Worm (Caenorhabditis elegans) whole organism, L1 larva: ENCODE results near the gene B0303.16.

Experiments
- C04F5.9 ChIP-seq: sonication (generic microtip); optimal IDR thresholded peaks from 2 replicates; lab custom pipeline; 2016; ENCODE audit warnings: missing genetic modification characterization, missing compliant biosample characterization
- C16A3.4 ChIP-seq: fragments of 150-350 bp; optimal IDR thresholded peaks from 2 replicates; lab custom pipeline; 2014; ENCODE audit warnings: missing biosample characterization, missing genetic modification characterization
- aha-1 ChIP-seq: fragments of 150-350 bp; optimal IDR thresholded peaks from 2 replicates; lab custom pipeline; 2014; ENCODE audit warnings: missing biosample characterization, missing genetic modification characterization
- alr-1 ChIP-seq: fragments of 200-800 bp; sonication (Bioruptor generic); optimal IDR thresholded peaks from 2 replicates; lab custom pipeline; 2018; ENCODE audit warnings: borderline replicate concordance, mild to moderate bottlenecking, missing genetic modification characterization, missing compliant biosample characterization
- ceh-8 ChIP-seq: fragments of 200-800 bp; sonication (Bioruptor generic); optimal IDR thresholded peaks from 2 replicates; lab custom pipeline; 2018; ENCODE audit warnings: mild to moderate bottlenecking, missing genetic modification characterization, moderate library complexity, missing compliant biosample characterization
- ceh-82 ChIP-seq, 3 experiments: fragments of 150-350 bp in 1 of 3; sonication (generic microtip) in 2 of 3; optimal IDR thresholded peaks; 2 replicates each; lab custom pipeline; 2014 to 2017; ENCODE audit warnings: missing biosample characterization in 3 of 3, missing genetic modification characterization in 3 of 3
- ceh-90 ChIP-seq: sonication (generic microtip); optimal IDR thresholded peaks from 2 replicates; lab custom pipeline; 2016; ENCODE audit warnings: missing genetic modification characterization, missing compliant biosample characterization
- dpl-1 ChIP-seq, 3 experiments: fragments of 150-350 bp in 2 of 3; sonication (generic microtip) in 1 of 3; optimal IDR thresholded peaks; 2 replicates each; lab custom pipeline; 2014 to 2017; ENCODE audit warnings: missing biosample characterization in 3 of 3, missing genetic modification characterization in 3 of 3, missing genetic modification reagents in 3 of 3
- efl-1 ChIP-seq, 4 experiments: fragments of 150-350 bp; optimal IDR thresholded peaks in 3 of 4; peaks in 1 of 4; 1 replicate in 1 of 4; 2 replicates in 3 of 4; lab custom pipeline; 2014; ENCODE audit warnings: missing biosample characterization in 2 of 4, missing genetic modification characterization in 2 of 4, missing genetic modification reagents in 2 of 4
- efl-3 ChIP-seq: fragments of 200-800 bp; sonication (Bioruptor generic); optimal IDR thresholded peaks from 2 replicates; lab custom pipeline; 2018; ENCODE audit warnings: mild to moderate bottlenecking, missing genetic modification characterization, missing compliant biosample characterization
- elt-3 ChIP-seq, 6 experiments: fragments of 150-350 bp in 1 of 6; sonication (generic microtip); optimal IDR thresholded peaks; 2 replicates each; lab custom pipeline; 2017 to 2018; ENCODE audit warnings: missing biosample characterization in 6 of 6, missing genetic modification characterization in 6 of 6, inconsistent platforms in 1 of 6
- ets-5 ChIP-seq: fragments of 200-800 bp; sonication (Bioruptor generic); IDR thresholded peaks from 2 replicates; pipeline ENCODE4 v1.3.6; 2022; ENCODE audit warnings: missing genetic modification characterization, missing compliant biosample characterization
- fkh-8 ChIP-seq: sonication (generic microtip); optimal IDR thresholded peaks from 2 replicates; lab custom pipeline; 2016; ENCODE audit warnings: mild to moderate bottlenecking, missing genetic modification characterization, missing compliant biosample characterization
- fos-1 ChIP-seq: fragments of 150-350 bp; optimal IDR thresholded peaks from 2 replicates; lab custom pipeline; 2014; ENCODE audit warnings: missing biosample characterization, missing genetic modification characterization
- grh-1 ChIP-seq: fragments of 200-800 bp; sonication (Bioruptor generic); IDR thresholded peaks from 2 replicates; pipeline ENCODE4 v1.3.6; 2022; ENCODE audit warnings: missing genetic modification reagents, missing genetic modification characterization, missing compliant biosample characterization
- hlh-4 ChIP-seq: sonication (generic microtip); optimal IDR thresholded peaks from 2 replicates; lab custom pipeline; 2016; ENCODE audit warnings: mild to moderate bottlenecking, missing genetic modification characterization, missing compliant biosample characterization
- hpl-2 ChIP-seq: fragments of 150-350 bp; optimal IDR thresholded peaks from 2 replicates; lab custom pipeline; 2014; ENCODE audit warnings: missing biosample characterization, missing genetic modification reagents, missing genetic modification characterization
- jun-1 ChIP-seq: fragments of 150-350 bp; optimal IDR thresholded peaks from 2 replicates; lab custom pipeline; 2014; ENCODE audit warnings: missing biosample characterization, missing genetic modification reagents, missing genetic modification characterization
- lin-14 ChIP-seq: fragments of 200-800 bp; sonication (Bioruptor generic); optimal IDR thresholded peaks from 2 replicates; lab custom pipeline; 2018; ENCODE audit warnings: mild to moderate bottlenecking, missing genetic modification characterization, moderate library complexity, missing compliant biosample characterization
- lin-15B ChIP-seq: fragments of 150-350 bp; sonication (generic microtip); optimal IDR thresholded peaks from 3 replicates; lab custom pipeline; 2014; ENCODE audit warnings: missing biosample characterization, missing genetic modification characterization
- lin-35 ChIP-seq, 2 experiments: fragments of 150-350 bp; optimal IDR thresholded peaks; 2 replicates each; lab custom pipeline; 2014; ENCODE audit warnings: missing biosample characterization in 2 of 2, missing genetic modification characterization in 2 of 2, missing genetic modification reagents in 2 of 2
- lin-39 ChIP-seq: fragments of 150-350 bp; optimal IDR thresholded peaks from 2 replicates; lab custom pipeline; 2014; ENCODE audit warnings: missing biosample characterization, missing genetic modification reagents, missing genetic modification characterization
- lsy-2 ChIP-seq, 2 experiments: fragments of 150-350 bp; optimal IDR thresholded peaks; 2 replicates each; lab custom pipeline; 2014; ENCODE audit warnings: missing biosample characterization in 2 of 2, missing genetic modification characterization in 2 of 2
- mdl-1 ChIP-seq, 2 experiments: fragments of 150-350 bp; optimal IDR thresholded peaks; 2 replicates each; lab custom pipeline; 2014 to 2017; ENCODE audit warnings: missing biosample characterization in 2 of 2, missing genetic modification characterization in 2 of 2, inconsistent platforms in 1 of 2
- mep-1 ChIP-seq: fragments of 150-350 bp; optimal IDR thresholded peaks from 2 replicates; lab custom pipeline; 2014; ENCODE audit warnings: missing biosample characterization, missing genetic modification characterization
- nhr-19 ChIP-seq: fragments of 200-800 bp; sonication (Bioruptor generic); conservative IDR thresholded peaks from 2 replicates; pipeline ENCODE4 v1.3.6; 2022; ENCODE audit warnings: missing genetic modification characterization, missing compliant biosample characterization
- nhr-20 ChIP-seq: sonication (generic microtip); optimal IDR thresholded peaks from 2 replicates; lab custom pipeline; 2016; ENCODE audit warnings: mild to moderate bottlenecking, missing genetic modification characterization, missing compliant biosample characterization
- nhr-28 ChIP-seq: fragments of 150-350 bp; optimal IDR thresholded peaks from 2 replicates; lab custom pipeline; 2014; ENCODE audit warnings: missing biosample characterization, missing genetic modification characterization
- nhr-47 ChIP-seq: sonication (generic microtip); optimal IDR thresholded peaks from 2 replicates; lab custom pipeline; 2016; ENCODE audit warnings: mild to moderate bottlenecking, missing genetic modification characterization, moderate library complexity, missing compliant biosample characterization
- nhr-71 ChIP-seq: sonication (generic microtip); optimal IDR thresholded peaks from 2 replicates; lab custom pipeline; 2016; ENCODE audit warnings: mild to moderate bottlenecking, missing genetic modification characterization, moderate library complexity, missing compliant biosample characterization
- nhr-84 ChIP-seq: sonication (generic microtip); optimal IDR thresholded peaks from 2 replicates; lab custom pipeline; 2017; ENCODE audit warnings: missing biosample characterization, missing genetic modification characterization
- nhr-85 ChIP-seq: sonication (generic microtip); peaks from one replicate; lab custom pipeline; 2016; ENCODE audit warnings: missing genetic modification characterization, inconsistent platforms, missing compliant biosample characterization
- nhr-90 ChIP-seq: sonication (generic microtip); optimal IDR thresholded peaks from 2 replicates; lab custom pipeline; 2016; ENCODE audit warnings: mild to moderate bottlenecking, missing genetic modification characterization, missing compliant biosample characterization; ENCODE audit not compliant: poor library complexity
- pag-3 ChIP-seq: sonication (generic microtip); optimal IDR thresholded peaks from 2 replicates; lab custom pipeline; 2017; ENCODE audit warnings: missing genetic modification characterization, mild to moderate bottlenecking, missing compliant biosample characterization, antibody characterized with exemption, borderline replicate concordance; ENCODE audit not compliant: insufficient read depth
- rnt-1 ChIP-seq: sonication (generic microtip); optimal IDR thresholded peaks from 2 replicates; lab custom pipeline; 2016; ENCODE audit warnings: mild to moderate bottlenecking, missing genetic modification characterization, moderate library complexity, missing compliant biosample characterization
- snu-23 ChIP-seq: sonication (generic microtip); optimal IDR thresholded peaks from 2 replicates; lab custom pipeline; 2016; ENCODE audit warnings: missing genetic modification characterization, missing compliant biosample characterization
- sup-37 ChIP-seq: fragments of 200-800 bp; sonication (Bioruptor generic); optimal IDR thresholded peaks from 2 replicates; lab custom pipeline; 2018; ENCODE audit warnings: mild to moderate bottlenecking, missing genetic modification characterization, missing compliant biosample characterization
- swsn-7 ChIP-seq: sonication (generic microtip); optimal IDR thresholded peaks from 2 replicates; lab custom pipeline; 2016; ENCODE audit warnings: missing genetic modification characterization, missing compliant biosample characterization
- tbx-2 ChIP-seq: sonication (generic microtip); optimal IDR thresholded peaks from 2 replicates; lab custom pipeline; 2016; ENCODE audit warnings: missing genetic modification characterization, missing compliant biosample characterization
- tlp-1 ChIP-seq: fragments of 150-350 bp; optimal IDR thresholded peaks from 2 replicates; lab custom pipeline; 2014; ENCODE audit warnings: missing biosample characterization, missing genetic modification characterization
- unc-30 ChIP-seq: sonication (generic microtip); optimal IDR thresholded peaks from 2 replicates; lab custom pipeline; 2017; ENCODE audit warnings: missing biosample characterization, missing genetic modification characterization
- unc-86 ChIP-seq: sonication (generic microtip); optimal IDR thresholded peaks from 2 replicates; lab custom pipeline; 2016; ENCODE audit warnings: missing genetic modification characterization, missing compliant biosample characterization
- xbp-1 ChIP-seq: sonication (generic microtip); optimal IDR thresholded peaks from 2 replicates; lab custom pipeline; 2016; ENCODE audit warnings: missing genetic modification characterization, missing compliant biosample characterization
- zip-4 ChIP-seq: fragments of 200-800 bp; sonication (Bioruptor generic); optimal IDR thresholded peaks from 2 replicates; lab custom pipeline; 2018; ENCODE audit warnings: mild to moderate bottlenecking, missing genetic modification characterization, moderate library complexity, missing compliant biosample characterization

Gene B0303.16

ce11 chrIII:8734327-8734885, 29.5 kb downstream of the B0303.16 start:
- peak in 1 of 6 experiments; percentile 3 for TF ChIP-seq elt-3 (tag; optimal IDR thresholded peaks at IDR 0.05; lab: Kevin White, UChicago)
- peak in 2 of 3 experiments; percentile 15 to 33 for TF ChIP-seq ceh-82 (tag; optimal IDR thresholded peaks at IDR 0.05; lab: Kevin White, UChicago)
- no peak for TF ChIP-seq fkh-8 (tag; lab: Kevin White, UChicago)
- TF ChIP-seq mdl-1 (tag; optimal IDR thresholded peaks at IDR 0.05; lab: Kevin White, UChicago): peak in 1 of 2 experiments; percentile 29
- TF ChIP-seq sup-37 (GFP tag; lab: Kevin White, UChicago): no peak
- TF ChIP-seq nhr-20: peak; percentile 35
- TF ChIP-seq efl-1 (optimal IDR thresholded peaks at IDR 0.05; lab: Kevin White, UChicago): peak; percentile 14 to 29
- TF ChIP-seq efl-1 (GFP tag; optimal IDR thresholded peaks at IDR 0.05 in 1 of 2; lab: Kevin White, UChicago): no peak
- peak; percentile 21; the same call in 1 of the 2 replicates for TF ChIP-seq nhr-19 (GFP tag; lab: Robert Waterston, UW)
- TF ChIP-seq snu-23 (GFP tag; lab: Kevin White, UChicago): peak; percentile 34
- peak; percentile 48 for TF ChIP-seq tbx-2 (tag; lab: Kevin White, UChicago)
- peak; percentile 72 for TF ChIP-seq rnt-1 (tag; lab: Kevin White, UChicago)
- TF ChIP-seq lsy-2 (tag; optimal IDR thresholded peaks at IDR 0.05; lab: Kevin White, UChicago): peak; percentile 8 to 32
- TF ChIP-seq nhr-85 (tag; lab: Kevin White, UChicago): peak; percentile 58
- TF ChIP-seq efl-3 (GFP tag; lab: Kevin White, UChicago): no peak
- TF ChIP-seq unc-86 (tag; lab: Kevin White, UChicago): peak; percentile 0
- TF ChIP-seq lin-35 (GFP tag; optimal IDR thresholded peaks at IDR 0.05; lab: Kevin White, UChicago): peak; percentile 8 to 18
- TF ChIP-seq lin-14 (GFP tag; lab: Kevin White, UChicago): peak; percentile 87
- peak; percentile 22 for TF ChIP-seq swsn-7
- TF ChIP-seq lin-39: peak; percentile 60
- TF ChIP-seq nhr-71 (tag; lab: Kevin White, UChicago): peak; percentile 76
- peak; percentile 43 for TF ChIP-seq nhr-47 (tag; lab: Kevin White, UChicago)
- no peak for TF ChIP-seq ceh-90
- no peak for TF ChIP-seq nhr-28 (tag; lab: Kevin White, UChicago)
- TF ChIP-seq ets-5 (GFP tag; lab: Robert Waterston, UW): no peak

DNA sequence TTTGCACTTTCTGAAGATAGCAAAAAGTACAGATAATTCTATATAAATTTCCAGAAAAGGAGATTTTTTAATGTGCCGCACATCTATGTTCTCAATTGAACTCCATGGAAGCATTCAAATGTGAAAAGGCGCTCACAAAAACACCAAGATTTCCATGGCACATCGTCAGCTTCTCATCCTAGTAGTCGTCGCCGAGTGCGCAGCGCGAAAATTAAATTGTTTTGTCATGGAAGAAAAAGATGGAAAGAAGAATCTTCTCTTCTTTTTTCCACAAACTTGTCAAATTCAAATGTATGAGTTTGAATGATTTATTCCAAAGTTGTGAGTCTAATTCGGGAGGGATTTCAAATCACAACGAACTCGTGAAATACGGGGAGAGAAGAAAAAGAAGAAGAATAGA, 32.5 kb downstream of the B0303.16 start:
- TF ChIP-seq lin-14 (GFP tag; lab: Kevin White, UChicago) (peak; percentile 33), efl-1 (optimal IDR thresholded peaks at IDR 0.05; lab: Kevin White, UChicago) (no peak), efl-1 (GFP tag; optimal IDR thresholded peaks at IDR 0.05 in 1 of 2; lab: Kevin White, UChicago) (peak in 1 of 2 experiments; percentile 46), C04F5.9 (tag; lab: Kevin White, UChicago) (no peak)

DNA sequence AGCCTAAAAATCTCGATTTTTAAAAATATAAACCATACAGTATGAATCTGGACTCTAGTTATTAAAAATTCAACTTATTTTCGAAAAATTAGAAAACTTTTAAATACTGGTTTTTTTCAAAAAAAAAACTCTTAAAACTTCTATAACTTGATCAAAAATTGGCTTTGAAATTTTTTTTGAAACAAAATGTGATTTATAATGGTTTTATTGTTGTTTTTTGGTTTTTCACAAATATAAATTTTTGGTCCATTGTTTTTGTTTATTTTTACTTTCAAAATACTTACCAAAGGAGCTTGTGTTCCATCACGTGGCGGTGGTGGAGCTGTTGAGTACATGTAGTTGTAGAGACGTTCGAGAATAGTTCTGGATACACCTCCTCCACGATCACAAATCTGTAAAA, 33.4 kb downstream of the B0303.16 start:
- TF ChIP-seq mep-1 (no peak), efl-1 (optimal IDR thresholded peaks at IDR 0.05; lab: Kevin White, UChicago) (no peak), efl-1 (GFP tag; optimal IDR thresholded peaks at IDR 0.05 in 1 of 2; lab: Kevin White, UChicago) (peak in 1 of 2 experiments; percentile 91)

DNA sequence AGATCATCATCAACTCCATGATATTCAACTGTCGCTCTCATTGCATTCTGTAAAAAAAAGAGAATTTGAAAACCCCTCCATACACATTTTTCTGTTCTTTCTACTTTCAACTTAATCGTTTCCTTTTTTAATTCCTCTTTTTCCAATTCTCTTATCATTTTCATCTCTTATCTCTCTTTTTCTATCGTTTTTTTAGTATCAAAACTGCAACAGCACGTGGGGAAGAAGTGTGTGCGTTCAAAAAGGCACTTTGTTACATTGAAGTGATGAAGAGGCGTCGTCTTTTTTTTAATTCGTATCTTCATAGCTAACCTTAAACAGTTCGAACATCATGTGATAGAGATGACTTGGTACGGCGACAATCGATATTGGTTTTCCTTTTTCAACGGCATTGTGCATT, 34.3 kb downstream of the B0303.16 start:
- TF ChIP-seq ceh-8 (no peak), pag-3 (tag; lab: Kevin White, UChicago) (no peak), nhr-71 (tag; lab: Kevin White, UChicago) (peak; percentile 64), lsy-2 (tag; optimal IDR thresholded peaks at IDR 0.05; lab: Kevin White, UChicago) (peak in 1 of 2 experiments; percentile 43), alr-1 (tag; lab: Kevin White, UChicago) (no peak), unc-30 (tag; lab: Kevin White, UChicago) (no peak), lin-15B (tag; lab: Kevin White, UChicago) (no peak), hlh-4 (no peak), nhr-19 (GFP tag; lab: Robert Waterston, UW) (peak; percentile 30; the same call in 1 of the 2 replicates), jun-1 (tag; lab: Kevin White, UChicago) (peak; percentile 28), aha-1 (tag; lab: Kevin White, UChicago) (no peak), C16A3.4 (no peak), fos-1 (tag; lab: Kevin White, UChicago) (no peak), grh-1 (GFP tag; lab: Robert Waterston, UW) (no peak), zip-4 (GFP tag; lab: Kevin White, UChicago) (no peak), nhr-90 (peak; percentile 54), lin-14 (GFP tag; lab: Kevin White, UChicago) (peak; percentile 86), hpl-2 (GFP tag; lab: Kevin White, UChicago) (no peak), efl-3 (GFP tag; lab: Kevin White, UChicago) (no peak), snu-23 (GFP tag; lab: Kevin White, UChicago) (peak; percentile 70), tlp-1 (tag; lab: Kevin White, UChicago) (no peak), nhr-84 (tag; lab: Kevin White, UChicago) (no peak), xbp-1 (tag; lab: Kevin White, UChicago) (no peak), dpl-1 (GFP tag; optimal IDR thresholded peaks at IDR 0.05; lab: Kevin White, UChicago) (peak in 2 of 3 experiments; percentile 24 to 50)
